Fruit fly (Drosophila melanogaster): Measurements from ENCODE around the gene CG43050.

DNA sequence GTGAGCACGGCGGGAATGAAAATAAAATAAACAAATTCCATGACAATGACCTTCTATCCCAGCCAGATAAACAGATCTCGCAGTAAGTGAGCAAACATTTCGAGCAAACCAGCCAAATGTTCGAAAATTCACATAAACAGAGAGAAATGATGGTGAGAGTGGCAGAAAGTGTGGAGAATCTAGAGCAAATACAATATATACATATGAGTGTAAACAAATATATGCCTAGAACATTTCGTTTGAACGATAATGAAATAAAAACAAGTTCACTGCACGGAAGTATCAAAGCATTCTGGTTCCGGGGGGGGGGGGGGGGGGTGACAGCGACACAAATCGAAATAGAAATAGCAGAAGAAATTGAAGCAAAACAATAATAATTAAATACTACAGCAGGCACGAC is 17.6 kb upstream of the CG43050 start:
- TF ChIP-seq pan (optimal IDR thresholded peaks at IDR 0.05), result no peak
- TF ChIP-seq CG8478 (optimal IDR thresholded peaks at IDR 0.05), result no peak
- TF ChIP-seq psq (optimal IDR thresholded peaks at IDR 0.05), result no peak
- TF ChIP-seq usp (GFP tag; optimal IDR thresholded peaks at IDR 0.05), result no peak

Measured in whole organism.